Fruit fly (Drosophila melanogaster) whole organism, wandering third instar larva: ENCODE results near the gene Grl36a.

ENCODE experiments used
- Abd-B ChIP-seq: fragments of >200 bp; optimal IDR thresholded peaks from 2 replicates; lab custom pipeline; 2017; ENCODE audit warnings: missing biosample characterization, missing genetic modification characterization
- CG32264 ChIP-seq: fragments of 200-800 bp; sonication (Bioruptor generic); optimal IDR thresholded peaks from 2 replicates; lab custom pipeline; 2016; ENCODE audit warnings: missing biosample characterization, missing genetic modification characterization
- CG9705 ChIP-seq: fragments of 200-800 bp; sonication (Bioruptor generic); optimal IDR thresholded peaks from 2 replicates; lab custom pipeline; 2018; ENCODE audit warnings: missing biosample characterization, mild to moderate bottlenecking, missing genetic modification characterization
- CrebA ChIP-seq: fragments of 200-800 bp; sonication (Bioruptor generic); optimal IDR thresholded peaks from 2 replicates; lab custom pipeline; 2016; ENCODE audit warnings: missing biosample characterization, mild to moderate bottlenecking, missing genetic modification characterization, borderline replicate concordance
- Dfd ChIP-seq: fragments of >200 bp; optimal IDR thresholded peaks from 2 replicates; lab custom pipeline; 2017; ENCODE audit warnings: missing biosample characterization, missing genetic modification characterization
- Dif ChIP-seq: fragments of 200-275, 200-300 bp; sonication (Bioruptor generic); optimal IDR thresholded peaks from 2 replicates; lab custom pipeline; 2018; ENCODE audit warnings: missing biosample characterization, missing genetic modification characterization; ENCODE audit not compliant: partially characterized antibody
- GATAd ChIP-seq: sonication (Bioruptor generic); optimal IDR thresholded peaks from 2 replicates; lab custom pipeline; 2016; ENCODE audit warnings: missing biosample characterization, missing genetic modification characterization
- HLH106 ChIP-seq: fragments of 200-800 bp; optimal IDR thresholded peaks from 3 replicates; lab custom pipeline; 2019; ENCODE audit warnings: missing biosample characterization, mild to moderate bottlenecking, missing genetic modification characterization, moderate library complexity
- Hnf4 ChIP-seq: fragments of 200-800 bp; sonication (Bioruptor generic); optimal IDR thresholded peaks from 2 replicates; lab custom pipeline; 2016; ENCODE audit warnings: missing biosample characterization, mild to moderate bottlenecking, missing genetic modification characterization
- Hr78 ChIP-seq: fragments of >200 bp; optimal IDR thresholded peaks from 2 replicates; lab custom pipeline; 2017; ENCODE audit warnings: missing biosample characterization, missing genetic modification characterization
- Hr83 ChIP-seq: fragments of 200-300 bp; sonication (Bioruptor generic); optimal IDR thresholded peaks from 2 replicates; lab custom pipeline; 2016; ENCODE audit warnings: missing biosample characterization, mild to moderate bottlenecking, missing genetic modification characterization, moderate library complexity; ENCODE audit not compliant: poor library complexity, severe bottlenecking
- Jra ChIP-seq: sonication (Bioruptor generic); optimal IDR thresholded peaks from 2 replicates; lab custom pipeline; 2016; ENCODE audit warnings: missing biosample characterization, missing genetic modification characterization
- Mio ChIP-seq: sonication (Bioruptor generic); optimal IDR thresholded peaks from 2 replicates; lab custom pipeline; 2016; ENCODE audit warnings: missing biosample characterization, missing genetic modification characterization
- Myc ChIP-seq: fragments of >200 bp; optimal IDR thresholded peaks from 2 replicates; lab custom pipeline; 2017
- N ChIP-seq: fragments of >200 bp; optimal IDR thresholded peaks from 2 replicates; lab custom pipeline; 2018; ENCODE audit warnings: missing biosample characterization, missing external identifiers, missing genetic modification characterization
- OdsH ChIP-seq: fragments of 200-800 bp; sonication (Bioruptor generic); optimal IDR thresholded peaks from 2 replicates; lab custom pipeline; 2016; ENCODE audit warnings: missing biosample characterization, mild to moderate bottlenecking, missing genetic modification characterization
- Rel ChIP-seq, 2 experiments: fragments of 200-800 bp; sonication (Bioruptor generic) in 1 of 2; optimal IDR thresholded peaks; 2 replicates in 1 of 2; 3 replicates in 1 of 2; lab custom pipeline; 2016 to 2019; ENCODE audit warnings: mild to moderate bottlenecking in 2 of 2, missing biosample characterization in 2 of 2, missing genetic modification characterization in 2 of 2, moderate library complexity in 1 of 2
- Sp1 ChIP-seq: fragments of 200-800 bp; sonication (Bioruptor generic); optimal IDR thresholded peaks from 3 replicates; lab custom pipeline; 2019; ENCODE audit warnings: missing biosample characterization, mild to moderate bottlenecking, missing genetic modification characterization, moderate library complexity
- Vsx2 ChIP-seq: fragments of 200-300, 225-300 bp; sonication (Bioruptor generic); optimal IDR thresholded peaks from 2 replicates; lab custom pipeline; 2018; ENCODE audit warnings: missing biosample characterization, missing genetic modification characterization; ENCODE audit not compliant: partially characterized antibody
- br ChIP-seq: fragments of 200-800 bp; sonication (Bioruptor generic); optimal IDR thresholded peaks from 2 replicates; lab custom pipeline; 2016; ENCODE audit warnings: missing biosample characterization, missing genetic modification characterization
- dl ChIP-seq, 2 experiments: fragments of 175-275, 200-275 bp in 1 of 2; fragments of 200-275 bp in 1 of 2; sonication (Bioruptor generic); optimal IDR thresholded peaks; lab custom pipeline; 2018; ENCODE audit warnings: mild to moderate bottlenecking in 2 of 2, missing biosample characterization in 2 of 2, missing genetic modification characterization in 2 of 2, moderate library complexity in 2 of 2; ENCODE audit not compliant: partially characterized antibody in 2 of 2, insufficient read depth in 1 of 2
- dmrt93B ChIP-seq: fragments of 200-800 bp; sonication (Bioruptor generic); optimal IDR thresholded peaks from 2 replicates; lab custom pipeline; 2018; ENCODE audit warnings: missing biosample characterization, mild to moderate bottlenecking, missing genetic modification characterization
- ey ChIP-seq: fragments of 200-800 bp; sonication (Bioruptor generic); optimal IDR thresholded peaks from 2 replicates; lab custom pipeline; 2016; ENCODE audit warnings: missing biosample characterization, missing genetic modification characterization
- foxo ChIP-seq, 2 experiments: fragments of 200-800 bp; sonication (Bioruptor generic); optimal IDR thresholded peaks; 2 replicates in 1 of 2; 3 replicates in 1 of 2; lab custom pipeline; 2016 to 2017; ENCODE audit warnings: missing biosample characterization in 2 of 2, missing genetic modification characterization in 2 of 2
- fru ChIP-seq: fragments of 200-800 bp; sonication (Bioruptor generic); optimal IDR thresholded peaks from 3 replicates; lab custom pipeline; 2016; ENCODE audit warnings: missing biosample characterization, mild to moderate bottlenecking, missing genetic modification characterization
- h ChIP-seq: fragments of 200-800 bp; sonication (Bioruptor generic); optimal IDR thresholded peaks from 3 replicates; lab custom pipeline; 2016; ENCODE audit warnings: missing biosample characterization, mild to moderate bottlenecking, missing genetic modification characterization
- jim ChIP-seq: fragments of 175-275, 200-325 bp; sonication (Bioruptor generic); optimal IDR thresholded peaks from 2 replicates; lab custom pipeline; 2016; ENCODE audit warnings: missing biosample characterization, mild to moderate bottlenecking, missing genetic modification characterization
- lola ChIP-seq: fragments of >200 bp; optimal IDR thresholded peaks from 2 replicates; lab custom pipeline; 2017; ENCODE audit warnings: missing biosample characterization, missing genetic modification characterization
- pan ChIP-seq: fragments of >200 bp; optimal IDR thresholded peaks from 2 replicates; lab custom pipeline; 2017
- psq ChIP-seq: fragments of 200-800 bp; sonication (Bioruptor generic); optimal IDR thresholded peaks from 3 replicates; lab custom pipeline; 2017; ENCODE audit warnings: missing biosample characterization, mild to moderate bottlenecking, missing genetic modification characterization, moderate library complexity
- rgr ChIP-seq: fragments of 200-800 bp; sonication (Bioruptor generic); optimal IDR thresholded peaks from 3 replicates; lab custom pipeline; 2016; ENCODE audit warnings: missing biosample characterization, mild to moderate bottlenecking, missing genetic modification characterization
- sage ChIP-seq: fragments of 200-800 bp; sonication (Bioruptor generic); optimal IDR thresholded peaks from 2 replicates; lab custom pipeline; 2016; ENCODE audit warnings: missing biosample characterization, mild to moderate bottlenecking, missing genetic modification characterization
- sv ChIP-seq: fragments of 200-800 bp; sonication (Bioruptor generic); optimal IDR thresholded peaks from 3 replicates; lab custom pipeline; 2016; ENCODE audit warnings: missing biosample characterization, missing genetic modification characterization
- tai ChIP-seq: sonication (Bioruptor generic); optimal IDR thresholded peaks from 2 replicates; lab custom pipeline; 2016; ENCODE audit warnings: missing biosample characterization, missing genetic modification characterization
- usp ChIP-seq: fragments of >200 bp; optimal IDR thresholded peaks from 2 replicates; lab custom pipeline; 2017; ENCODE audit warnings: missing biosample characterization, missing genetic modification characterization
- woc ChIP-seq: sonication (Bioruptor generic); optimal IDR thresholded peaks from 2 replicates; lab custom pipeline; 2016; ENCODE audit warnings: missing biosample characterization, mild to moderate bottlenecking, missing genetic modification characterization

Gene Grl36a

DNA sequence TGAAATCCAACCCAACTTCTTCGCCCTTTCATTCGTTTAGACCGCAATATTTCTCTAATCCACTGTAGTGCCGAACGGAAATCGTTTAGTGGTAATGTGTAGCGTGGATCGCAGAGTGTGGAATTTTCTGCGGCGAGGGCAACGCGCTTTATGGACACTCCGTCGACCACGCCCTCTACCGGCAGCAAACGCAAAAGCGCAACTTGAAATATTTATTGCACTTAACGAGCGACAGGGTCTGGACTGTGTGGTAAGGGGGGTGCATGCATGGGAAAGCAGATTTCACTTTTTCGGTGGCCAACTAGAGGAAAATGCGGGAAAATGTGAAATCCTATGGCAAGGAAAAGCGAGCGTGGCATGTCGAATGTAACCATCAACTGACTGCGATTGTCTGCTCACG lies 13.5 kb downstream of the Grl36a start:
- TF ChIP-seq Mio (GFP tag; lab: Kevin White, UChicago) (no peak), Sp1 (GFP tag; lab: Kevin White, UChicago) (no peak), Hr78 (no peak), psq (no peak), br (GFP tag; lab: Kevin White, UChicago) (no peak), Hr83 (GFP tag; lab: Kevin White, UChicago) (no peak), dl (GFP tag; optimal IDR thresholded peaks at IDR 0.05; lab: Kevin White, UChicago; ENCODE audit: insufficient read depth in 1 of 2, partially characterized antibody in 2 of 2) (no peak), Abd-B (no peak), N (no peak), foxo (GFP tag; optimal IDR thresholded peaks at IDR 0.05; lab: Kevin White, UChicago) (no peak), CrebA (no peak), rgr (GFP tag; lab: Kevin White, UChicago) (no peak), h (GFP tag; lab: Kevin White, UChicago) (no peak)

DNA sequence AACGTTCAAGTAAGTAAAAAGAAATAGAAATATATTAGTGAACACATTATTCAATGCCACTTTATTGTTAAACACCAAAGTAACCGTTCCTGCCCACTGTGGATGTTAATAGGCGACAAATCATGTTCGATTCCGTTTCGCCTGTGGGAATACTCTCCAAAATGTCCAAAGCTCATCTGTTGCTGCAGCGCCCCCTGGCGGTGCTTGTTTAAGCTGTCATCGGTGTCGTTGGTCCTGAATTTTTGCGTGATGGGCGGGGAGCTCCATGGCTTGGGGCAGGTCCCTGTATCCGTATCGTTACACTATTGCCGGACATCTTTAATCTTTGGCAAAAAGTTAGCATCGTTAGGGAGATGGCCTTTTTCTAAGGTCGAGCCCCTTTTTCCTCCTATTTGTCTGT lies 20.0 kb downstream of the Grl36a start:
- TF ChIP-seq Dif (GFP tag; lab: Kevin White, UChicago) (no peak), ey (GFP tag; lab: Kevin White, UChicago) (no peak), Hr78 (no peak), foxo (GFP tag; optimal IDR thresholded peaks at IDR 0.05; lab: Kevin White, UChicago) (no peak), Hnf4 (no peak), Hr83 (GFP tag; lab: Kevin White, UChicago) (no peak), fru (GFP tag; lab: Kevin White, UChicago) (no peak), usp (no peak), Myc (lab: Kevin White, UChicago) (no peak), dmrt93B (GFP tag; lab: Kevin White, UChicago) (no peak), jim (GFP tag; lab: Kevin White, UChicago) (no peak), rgr (GFP tag; lab: Kevin White, UChicago) (no peak), OdsH (GFP tag; lab: Kevin White, UChicago) (no peak)

DNA sequence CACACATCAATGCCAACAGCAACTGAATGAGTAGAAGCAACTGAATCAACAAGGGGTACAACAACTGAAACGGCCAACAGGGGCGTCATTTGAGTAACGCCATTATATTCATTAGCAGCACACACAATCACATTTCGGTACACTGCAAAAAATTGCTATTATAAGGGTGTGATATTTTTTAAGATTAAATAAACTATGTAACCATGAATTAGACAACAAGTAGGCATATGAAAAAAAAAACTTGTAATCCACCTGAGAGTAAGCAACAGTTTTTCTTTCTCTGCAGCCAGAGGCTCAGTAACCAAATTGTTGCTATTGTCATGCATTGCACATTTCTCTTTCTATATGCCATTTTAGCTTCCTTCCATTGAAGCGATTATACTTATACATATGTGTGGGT lies 22.1 kb downstream of the Grl36a start:
- TF ChIP-seq CG32264 (GFP tag; lab: Kevin White, UChicago) (no peak), sv (GFP tag; lab: Kevin White, UChicago) (peak; percentile 27), Hnf4 (peak; percentile 9), foxo (GFP tag; optimal IDR thresholded peaks at IDR 0.05; lab: Kevin White, UChicago) (peak in 1 of 2 experiments; percentile 16), Hr83 (GFP tag; lab: Kevin White, UChicago) (no peak)

- TF ChIP-seq fru (GFP tag; lab: Kevin White, UChicago) (peak; percentile 15), Dfd (no peak), Sp1 (GFP tag; lab: Kevin White, UChicago) (peak; percentile 8), Jra (no peak), CrebA (no peak), HLH106 (peak; percentile 26), foxo (GFP tag; optimal IDR thresholded peaks at IDR 0.05; lab: Kevin White, UChicago) (peak in 1 of 2 experiments; percentile 29), GATAd (GFP tag; lab: Kevin White, UChicago) (no peak), Rel (GFP tag; optimal IDR thresholded peaks at IDR 0.05; lab: Kevin White, UChicago) (no peak), Rel (tag; optimal IDR thresholded peaks at IDR 0.05; lab: Kevin White, UChicago) (no peak), h (GFP tag; lab: Kevin White, UChicago) (no peak), psq (peak; percentile 9), CG9705 (GFP tag; lab: Kevin White, UChicago) (no peak), pan (lab: Kevin White, UChicago) (no peak), Abd-B (no peak), Myc (lab: Kevin White, UChicago) (no peak), Hr83 (GFP tag; lab: Kevin White, UChicago) (no peak), N (no peak), rgr (GFP tag; lab: Kevin White, UChicago) (no peak), sv (GFP tag; lab: Kevin White, UChicago) (no peak), Hr78 (no peak)
These were observed 25.3 kb downstream of the Grl36a start for dm6 chr2L:17207072-17207471.

dm6 chr2L:17216847-17217246 lies 35.1 kb downstream of the Grl36a start:
- no peak for TF ChIP-seq jim (GFP tag; lab: Kevin White, UChicago)
- TF ChIP-seq Vsx2: no peak
- no peak for TF ChIP-seq usp
- TF ChIP-seq Hr83 (GFP tag; lab: Kevin White, UChicago): no peak
- TF ChIP-seq ey (GFP tag; lab: Kevin White, UChicago): no peak
- no peak for TF ChIP-seq N
- no peak for TF ChIP-seq woc (GFP tag; lab: Kevin White, UChicago)
- no peak for TF ChIP-seq CG32264 (GFP tag; lab: Kevin White, UChicago)
- TF ChIP-seq lola (GFP tag; lab: Kevin White, UChicago): no peak
- no peak for TF ChIP-seq tai (GFP tag; lab: Kevin White, UChicago)
- TF ChIP-seq br (GFP tag; lab: Kevin White, UChicago): no peak
- TF ChIP-seq CG9705 (GFP tag; lab: Kevin White, UChicago): no peak
- no peak for TF ChIP-seq psq
- no peak for TF ChIP-seq sage (GFP tag; lab: Kevin White, UChicago)
- no peak for TF ChIP-seq Hnf4
- no peak for TF ChIP-seq dmrt93B (GFP tag; lab: Kevin White, UChicago)
- TF ChIP-seq pan (lab: Kevin White, UChicago): no peak
- no peak for TF ChIP-seq rgr (GFP tag; lab: Kevin White, UChicago)
